Worm (Caenorhabditis elegans): ENCODE data around the gene R13D11.4.

DNA sequence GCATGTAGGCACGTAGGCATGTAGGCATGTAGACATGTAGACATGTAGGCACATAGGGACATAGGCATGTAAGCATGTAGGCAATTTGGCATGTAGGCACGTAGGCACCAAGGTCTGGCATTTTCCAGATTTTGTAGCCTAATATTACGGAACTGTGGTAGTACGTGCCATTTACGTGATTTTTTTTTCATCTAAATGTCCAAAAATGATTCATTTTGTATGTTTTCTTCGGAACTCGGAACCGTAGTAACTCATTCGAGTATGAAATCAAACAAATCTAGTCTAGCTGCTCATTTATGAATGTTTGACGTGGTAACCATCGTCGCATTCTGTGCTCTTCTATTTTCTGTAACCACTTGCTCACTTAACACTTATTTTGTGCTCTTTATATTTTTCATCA lies 32.3 kb upstream of the R13D11.4 start, which contains the start of gene srbc-59:
- TF ChIP-seq him-1 (tag; optimal IDR thresholded peaks at IDR 0.05) (no peak), dao-5 (tag; optimal IDR thresholded peaks at IDR 0.05) (no peak), W03F9.2 (tag; optimal IDR thresholded peaks at IDR 0.05) (no peak)
